Fruit fly (Drosophila melanogaster) whole organism, embryonic: ENCODE results near the gene nbs.
A peak's percentile ranks its signal among the peaks of the same experiment; 100 is the strongest.

Experiments used
- CG10565 ChIP-seq: fragments of 200-800 bp; sonication (Bioruptor generic); optimal IDR thresholded peaks from 3 replicates; lab custom pipeline; 2016; ENCODE audit warnings: missing biosample characterization, mild to moderate bottlenecking, missing genetic modification characterization
- CG10654 ChIP-seq: fragments of 200-800 bp; sonication (Bioruptor generic); optimal IDR thresholded peaks from 2 replicates; lab custom pipeline; 2016; ENCODE audit warnings: missing biosample characterization, missing genetic modification characterization
- CG11696 ChIP-seq: fragments of 200-800 bp; sonication (Bioruptor generic); IDR thresholded peaks from 2 replicates; pipeline ENCODE4 v1.3.6; 2022; ENCODE audit warnings: missing biosample characterization, missing genetic modification characterization
- CG13123 ChIP-seq: fragments of 200-800 bp; sonication (Bioruptor generic); optimal IDR thresholded peaks from 2 replicates; lab custom pipeline; 2016; ENCODE audit warnings: missing biosample characterization, missing genetic modification characterization
- CG13894 ChIP-seq: fragments of 200-800 bp; sonication (Bioruptor generic); optimal IDR thresholded peaks from 3 replicates; lab custom pipeline; 2018; ENCODE audit warnings: missing biosample characterization, mild to moderate bottlenecking, missing genetic modification characterization, moderate library complexity
- CG14014 ChIP-seq: fragments of 200-800 bp; sonication (Bioruptor generic); IDR thresholded peaks from 2 replicates; pipeline ENCODE4 v1.3.6; 2022; ENCODE audit warnings: missing biosample characterization, missing genetic modification characterization
- CG14667 ChIP-seq: fragments of 200-800 bp; sonication (Bioruptor generic); IDR thresholded peaks from 2 replicates; pipeline ENCODE4 v1.3.6; 2022; ENCODE audit warnings: missing biosample characterization, missing genetic modification characterization
- CG1529 ChIP-seq: fragments of 200-800 bp; sonication (Bioruptor generic); optimal IDR thresholded peaks from 3 replicates; lab custom pipeline; 2018; ENCODE audit warnings: missing biosample characterization, missing genetic modification characterization
- CG15696 ChIP-seq: fragments of 200-800 bp; sonication (Bioruptor generic); optimal IDR thresholded peaks from 2 replicates; lab custom pipeline; 2019; ENCODE audit warnings: missing biosample characterization, mild to moderate bottlenecking, missing genetic modification characterization, moderate library complexity
- CG1647 ChIP-seq: fragments of 200-800 bp; sonication (Bioruptor generic); optimal IDR thresholded peaks from 3 replicates; lab custom pipeline; 2016; ENCODE audit warnings: missing biosample characterization, missing genetic modification characterization
- CG17361 ChIP-seq: fragments of 200-800 bp; sonication (Bioruptor generic); IDR thresholded peaks from 3 replicates; pipeline ENCODE4 v1.3.6; 2022; ENCODE audit warnings: missing biosample characterization, missing genetic modification characterization
- CG17385 ChIP-seq: fragments of 200-800 bp; sonication (Bioruptor generic); optimal IDR thresholded peaks from 3 replicates; lab custom pipeline; 2018; ENCODE audit warnings: missing biosample characterization, mild to moderate bottlenecking, missing genetic modification characterization
- CG17829 ChIP-seq: fragments of 200-800 bp; optimal IDR thresholded peaks from 2 replicates; lab custom pipeline; 2019; ENCODE audit warnings: missing biosample characterization, mild to moderate bottlenecking, missing genetic modification characterization, moderate library complexity
- CG32767 ChIP-seq: fragments of 200-800 bp; sonication (Bioruptor generic); IDR thresholded peaks from 2 replicates; pipeline ENCODE4 v1.3.6; 2022; ENCODE audit warnings: missing biosample characterization, missing genetic modification characterization
- CG34422 ChIP-seq: fragments of 200-800 bp; sonication (Bioruptor generic); IDR thresholded peaks from 3 replicates; pipeline ENCODE4 v1.3.6; 2022; ENCODE audit warnings: missing biosample characterization, missing genetic modification characterization
- CG4707 ChIP-seq: fragments of 200-800 bp; sonication (Bioruptor generic); optimal IDR thresholded peaks from 2 replicates; lab custom pipeline; 2018; ENCODE audit warnings: missing biosample characterization, mild to moderate bottlenecking, missing genetic modification characterization, moderate library complexity
- CG6254 ChIP-seq: fragments of 200-800 bp; sonication (Bioruptor generic); optimal IDR thresholded peaks from 3 replicates; lab custom pipeline; 2017; ENCODE audit warnings: mild to moderate bottlenecking, missing biosample characterization, missing genetic modification reagents, missing genetic modification characterization
- CG7372 ChIP-seq: fragments of 200-800 bp; sonication (Bioruptor generic); IDR thresholded peaks from 2 replicates; pipeline ENCODE4 v1.3.6; 2022; ENCODE audit warnings: missing biosample characterization, missing genetic modification characterization
- CG7987 ChIP-seq: fragments of 200-800 bp; sonication (Bioruptor generic); optimal IDR thresholded peaks from 2 replicates; lab custom pipeline; 2018; ENCODE audit warnings: missing biosample characterization, mild to moderate bottlenecking, missing genetic modification characterization, moderate library complexity
- CG8944 ChIP-seq: fragments of 200-800 bp; sonication (Bioruptor generic); optimal IDR thresholded peaks from 3 replicates; lab custom pipeline; 2016; ENCODE audit warnings: missing biosample characterization, missing genetic modification characterization
- CG9727 ChIP-seq: fragments of 200-800 bp; sonication (Bioruptor generic); optimal IDR thresholded peaks from 3 replicates; lab custom pipeline; 2017; ENCODE audit warnings: missing biosample characterization, mild to moderate bottlenecking, missing genetic modification characterization
- Dek ChIP-seq: fragments of 200-800 bp; sonication (Bioruptor generic); optimal IDR thresholded peaks from 3 replicates; lab custom pipeline; 2019; ENCODE audit warnings: missing biosample characterization, mild to moderate bottlenecking, missing genetic modification characterization, moderate library complexity
- Dfd ChIP-seq, 2 experiments: fragments of >200 bp; optimal IDR thresholded peaks; 2 replicates each; lab custom pipeline; 2017; ENCODE audit warnings: missing biosample characterization in 2 of 2, missing genetic modification characterization in 2 of 2
- Gsc ChIP-seq: fragments of 200-800 bp; sonication (Bioruptor generic); IDR thresholded peaks from 2 replicates; pipeline ENCODE4 v1.3.6; 2022; ENCODE audit warnings: missing biosample characterization, missing genetic modification characterization
- Gug ChIP-seq: fragments of 200-800 bp; sonication (Bioruptor generic); IDR thresholded peaks from 4 replicates; pipeline ENCODE4 v1.3.6; 2022; ENCODE audit warnings: missing biosample characterization, missing genetic modification characterization
- Hand ChIP-seq: fragments of 200-800 bp; sonication (Bioruptor generic); optimal IDR thresholded peaks from 2 replicates; lab custom pipeline; 2017; ENCODE audit warnings: mild to moderate bottlenecking, missing biosample characterization, missing genetic modification reagents, missing genetic modification characterization
- HmgZ ChIP-seq: fragments of 200-800 bp; sonication (Bioruptor generic); optimal IDR thresholded peaks from 2 replicates; lab custom pipeline; 2018; ENCODE audit warnings: missing biosample characterization, mild to moderate bottlenecking, missing genetic modification characterization
- Hmr ChIP-seq: fragments of 200-800 bp; sonication (Bioruptor generic); optimal IDR thresholded peaks from 3 replicates; lab custom pipeline; 2017; ENCODE audit warnings: mild to moderate bottlenecking, missing biosample characterization, missing genetic modification reagents, missing genetic modification characterization
- Lhr ChIP-seq: fragments of 200-800 bp; sonication (Bioruptor generic); optimal IDR thresholded peaks from 3 replicates; lab custom pipeline; 2017; ENCODE audit warnings: mild to moderate bottlenecking, missing biosample characterization, missing genetic modification reagents, missing genetic modification characterization
- Lim3 ChIP-seq: fragments of 200-800 bp; sonication (Bioruptor generic); IDR thresholded peaks from 2 replicates; pipeline ENCODE4 v1.3.6; 2022; ENCODE audit warnings: missing biosample characterization, missing genetic modification characterization
- MESR4 ChIP-seq: fragments of 200-800 bp; sonication (Bioruptor generic); optimal IDR thresholded peaks from 2 replicates; lab custom pipeline; 2018; ENCODE audit warnings: missing biosample characterization, mild to moderate bottlenecking, missing genetic modification characterization, moderate library complexity
- Optix ChIP-seq: fragments of 200-800 bp; sonication (Bioruptor generic); IDR thresholded peaks from 3 replicates; pipeline ENCODE4 v1.3.6; 2022; ENCODE audit warnings: missing biosample characterization, missing genetic modification characterization
- Sin3A ChIP-seq: fragments of >200 bp; optimal IDR thresholded peaks from 2 replicates; lab custom pipeline; 2018
- Usf ChIP-seq: fragments of 200-800 bp; sonication (Bioruptor generic); optimal IDR thresholded peaks from 2 replicates; lab custom pipeline; 2017; ENCODE audit warnings: missing genotype, missing biosample characterization, missing genetic modification characterization
- ara ChIP-seq: fragments of 200-800 bp; sonication (Bioruptor generic); IDR thresholded peaks from 2 replicates; pipeline ENCODE4 v1.3.6; 2022; ENCODE audit warnings: missing biosample characterization, missing genetic modification characterization
- bowl ChIP-seq: fragments of 200-800 bp; sonication (Bioruptor generic); IDR thresholded peaks from 2 replicates; pipeline ENCODE4 v1.3.6; 2022; ENCODE audit warnings: missing biosample characterization, missing genetic modification characterization
- cato ChIP-seq: fragments of 200-800 bp; sonication (Bioruptor generic); optimal IDR thresholded peaks from 2 replicates; lab custom pipeline; 2016; ENCODE audit warnings: missing biosample characterization, missing genetic modification characterization, borderline replicate concordance
- exex ChIP-seq: fragments of 200-800 bp; sonication (Bioruptor generic); optimal IDR thresholded peaks from 4 replicates; lab custom pipeline; 2018; ENCODE audit warnings: missing biosample characterization, mild to moderate bottlenecking, missing genetic modification characterization, moderate library complexity
- gsb ChIP-seq: fragments of 200-800 bp; sonication (Bioruptor generic); IDR thresholded peaks from 2 replicates; pipeline ENCODE4 v1.3.6; 2022; ENCODE audit warnings: missing biosample characterization, missing genetic modification characterization
- jigr1 ChIP-seq: fragments of 200-800 bp; sonication (Bioruptor generic); IDR thresholded peaks from 3 replicates; pipeline ENCODE4 v1.3.6; 2022; ENCODE audit warnings: missing biosample characterization, missing genetic modification characterization
- kah ChIP-seq: fragments of 200-800 bp; sonication (Bioruptor generic); optimal IDR thresholded peaks from 2 replicates; lab custom pipeline; 2018; ENCODE audit warnings: missing biosample characterization, mild to moderate bottlenecking, missing genetic modification characterization
- lbe ChIP-seq: fragments of 200-800 bp; sonication (Bioruptor generic); optimal IDR thresholded peaks from 2 replicates; lab custom pipeline; 2016; ENCODE audit warnings: missing biosample characterization, mild to moderate bottlenecking, missing genetic modification characterization
- lilli ChIP-seq: fragments of 200-800 bp; sonication (Bioruptor generic); optimal IDR thresholded peaks from 3 replicates; lab custom pipeline; 2016; ENCODE audit warnings: missing biosample characterization, missing genetic modification characterization
- nau ChIP-seq: fragments of 200-800 bp; sonication (Bioruptor generic); optimal IDR thresholded peaks from 3 replicates; lab custom pipeline; 2017; ENCODE audit warnings: missing biosample characterization, mild to moderate bottlenecking, missing genetic modification characterization, missing genetic modification reagents
- peb ChIP-seq: fragments of 200-800 bp; sonication (Bioruptor generic); IDR thresholded peaks from 2 replicates; pipeline ENCODE4 v1.3.6; 2022; ENCODE audit warnings: missing biosample characterization, missing genetic modification characterization
- pfk ChIP-seq: fragments of 200-800 bp; sonication (Bioruptor generic); optimal IDR thresholded peaks from 2 replicates; lab custom pipeline; 2018; ENCODE audit warnings: missing biosample characterization, mild to moderate bottlenecking, missing genetic modification characterization, moderate library complexity
- ranshi ChIP-seq: fragments of 200-800 bp; sonication (Bioruptor generic); IDR thresholded peaks from 2 replicates; pipeline ENCODE4 v1.3.6; 2022; ENCODE audit warnings: missing biosample characterization, missing genetic modification characterization
- so ChIP-seq: fragments of 200-800 bp; sonication (Bioruptor generic); IDR thresholded peaks from 3 replicates; pipeline ENCODE4 v1.3.6; 2022; ENCODE audit warnings: missing biosample characterization, missing genetic modification characterization
- toy ChIP-seq: fragments of 200-800 bp; sonication (Bioruptor generic); IDR thresholded peaks from 2 replicates; pipeline ENCODE4 v1.3.6; 2022; ENCODE audit warnings: missing biosample characterization, missing genetic modification characterization
- unc-4 ChIP-seq: fragments of 200-800 bp; sonication (Bioruptor generic); IDR thresholded peaks from 2 replicates; pipeline ENCODE4 v1.3.6; 2022; ENCODE audit warnings: missing biosample characterization, missing genetic modification characterization; ENCODE audit not compliant: partially characterized antibody
- wor ChIP-seq: fragments of 200-800 bp; sonication (Bioruptor generic); IDR thresholded peaks from 2 replicates; pipeline ENCODE4 v1.3.6; 2022; ENCODE audit warnings: missing biosample characterization, missing genetic modification characterization

Gene nbs

dm6 chr3L:9744060-9744549 is 21.1 kb upstream of the nbs start (continued):
- TF ChIP-seq Hmr (GFP tag; lab: Kevin White, UChicago) (peak; percentile 80), Sin3A (no peak), CG10654 (GFP tag; lab: Kevin White, UChicago) (peak; percentile 90), kah (GFP tag; lab: Kevin White, UChicago) (peak; percentile 88), CG4707 (GFP tag; lab: Kevin White, UChicago) (peak; percentile 93), so (peak; percentile 79; the same call in 1 of the 3 replicates), Lim3 (GFP tag; lab: Robert Waterston, UW) (no peak), bowl (GFP tag; lab: Robert Waterston, UW) (peak; percentile 60; the same call in 1 of the 2 replicates), CG17361 (GFP tag; lab: Robert Waterston, UW) (peak; percentile 99), Dek (peak; percentile 75), pfk (GFP tag; lab: Kevin White, UChicago) (peak; percentile 85), jigr1 (peak; percentile 73; the same call in 2 of the 3 replicates), CG13894 (tag; lab: Kevin White, UChicago) (peak; percentile 53), ara (GFP tag; lab: Robert Waterston, UW) (peak; percentile 83), CG15696 (peak; percentile 61), MESR4 (GFP tag; lab: Kevin White, UChicago) (no peak), HmgZ (peak; percentile 51), wor (GFP tag; lab: Robert Waterston, UW) (peak; percentile 65), Gsc (peak; percentile 67), lbe (GFP tag; lab: Kevin White, UChicago) (peak; percentile 75), cato (GFP tag; lab: Kevin White, UChicago) (peak; percentile 61), peb (GFP tag; lab: Robert Waterston, UW) (peak; percentile 83), CG7372 (peak; percentile 86), CG11696 (GFP tag; lab: Robert Waterston, UW) (peak; percentile 72), CG14014 (GFP tag; lab: Robert Waterston, UW) (peak; percentile 78), CG9727 (peak; percentile 81), CG32767 (peak; percentile 81), Gug (peak; percentile 73), gsb (GFP tag; lab: Robert Waterston, UW) (peak; percentile 76), CG17385 (peak; percentile 74), Lhr (GFP tag; lab: Kevin White, UChicago) (peak; percentile 52), CG34422 (peak; percentile 90), Optix (GFP tag; lab: Robert Waterston, UW) (peak; percentile 71), Usf (GFP tag; lab: Kevin White, UChicago) (peak; percentile 25), unc-4 (GFP tag; lab: Robert Waterston, UW) (no peak), toy (GFP tag; lab: Robert Waterston, UW) (0 out of 2 replicates have a peak, but pooled peaks have one; percentile 22), nau (peak; percentile 93), Dfd (GFP tag; optimal IDR thresholded peaks at IDR 0.05; lab: Kevin White, UChicago) (no peak), CG8944 (peak; percentile 33), CG10565 (GFP tag; lab: Kevin White, UChicago) (peak; percentile 71), exex (tag; lab: Kevin White, UChicago) (no peak), CG14667 (GFP tag; lab: Robert Waterston, UW) (peak; percentile 82), CG6254 (GFP tag; lab: Kevin White, UChicago) (peak; percentile 92), CG17829 (peak; percentile 93), CG7987 (GFP tag; lab: Kevin White, UChicago) (peak; percentile 63), lilli (peak; percentile 72), ranshi (GFP tag; lab: Robert Waterston, UW) (peak; percentile 79), CG1647 (peak; percentile 80), Hand (GFP tag; lab: Kevin White, UChicago) (peak; percentile 42), CG13123 (no peak), CG1529 (GFP tag; lab: Kevin White, UChicago) (peak; percentile 76)
